Worm (Caenorhabditis elegans) whole organism, L4 larva: ENCODE results near the gene C49F8.14.

Experiments used
- D1046.2 ChIP-seq: fragments of 200-800 bp; sonication (Bioruptor generic); IDR thresholded peaks from 2 replicates; pipeline ENCODE4 v1.3.6; 2022; ENCODE audit warnings: missing genetic modification characterization, missing compliant biosample characterization
- F10B5.3 ChIP-seq: sonication (generic microtip); optimal IDR thresholded peaks from 2 replicates; lab custom pipeline; 2016; ENCODE audit warnings: mild to moderate bottlenecking, missing genetic modification characterization, missing compliant biosample characterization
- F37D6.2 ChIP-seq: sonication (generic microtip); optimal IDR thresholded peaks from 2 replicates; lab custom pipeline; 2016; ENCODE audit warnings: mild to moderate bottlenecking, missing genetic modification characterization, missing compliant biosample characterization
- Y105C5A.15 ChIP-seq: fragments of 200-800 bp; sonication (Bioruptor generic); IDR thresholded peaks from 2 replicates; pipeline ENCODE4 v1.3.6; 2022; ENCODE audit warnings: missing genetic modification characterization, missing compliant biosample characterization
- Y48G9A.11 ChIP-seq: fragments of 200-800 bp; sonication (Bioruptor generic); IDR thresholded peaks from 2 replicates; pipeline ENCODE4 v1.3.6; 2022; ENCODE audit warnings: missing genetic modification reagents, missing genetic modification characterization, missing compliant biosample characterization
- Y5F2A.4 ChIP-seq: fragments of 200-800 bp; sonication (Bioruptor generic); optimal IDR thresholded peaks from 2 replicates; lab custom pipeline; 2018; ENCODE audit warnings: mild to moderate bottlenecking, missing genetic modification characterization, missing compliant biosample characterization
- ZK337.2 ChIP-seq: fragments of 200-800 bp; sonication (Bioruptor generic); IDR thresholded peaks from 2 replicates; pipeline ENCODE4 v1.3.6; 2022; ENCODE audit warnings: missing genetic modification reagents, missing genetic modification characterization, missing compliant biosample characterization
- attf-4 ChIP-seq: sonication (generic microtip); optimal IDR thresholded peaks from 3 replicates; lab custom pipeline; 2017; ENCODE audit warnings: missing biosample characterization, missing genetic modification characterization
- ceh-32 ChIP-seq: sonication (generic microtip); optimal IDR thresholded peaks from 2 replicates; lab custom pipeline; 2016; ENCODE audit warnings: mild to moderate bottlenecking, missing genetic modification characterization, missing compliant biosample characterization; ENCODE audit not compliant: poor library complexity
- cey-2 ChIP-seq: sonication (generic microtip); optimal IDR thresholded peaks from 3 replicates; lab custom pipeline; 2017; ENCODE audit warnings: missing genetic modification characterization, mild to moderate bottlenecking, missing compliant biosample characterization, antibody characterized with exemption, borderline replicate concordance; ENCODE audit not compliant: insufficient read depth
- daf-12 ChIP-seq: fragments of 150-350 bp; optimal IDR thresholded peaks from 2 replicates; lab custom pipeline; 2014; ENCODE audit warnings: missing biosample characterization, missing genetic modification reagents, missing genetic modification characterization
- daf-16 ChIP-seq, 3 experiments: sonication (generic microtip); optimal IDR thresholded peaks; 2 replicates each; lab custom pipeline; 2016 to 2017; ENCODE audit warnings: missing genetic modification characterization in 3 of 3, missing genetic modification reagents in 3 of 3, mild to moderate bottlenecking in 2 of 3, missing compliant biosample characterization in 2 of 3, missing biosample characterization in 1 of 3, moderate library complexity in 1 of 3
- daf-19 ChIP-seq: fragments of 200-800 bp; sonication (Bioruptor generic); conservative IDR thresholded peaks from 2 replicates; pipeline ENCODE4 v1.3.6; 2022; ENCODE audit warnings: missing genetic modification characterization, missing compliant biosample characterization
- dmd-6 ChIP-seq: fragments of 200-800 bp; sonication (Bioruptor generic); IDR thresholded peaks from 2 replicates; pipeline ENCODE4 v1.3.6; 2022; ENCODE audit warnings: missing genetic modification reagents, missing genetic modification characterization, missing compliant biosample characterization
- duxl-1 ChIP-seq: sonication (generic microtip); optimal IDR thresholded peaks from 2 replicates; lab custom pipeline; 2016; ENCODE audit warnings: mild to moderate bottlenecking, missing genetic modification characterization, moderate library complexity, missing compliant biosample characterization; ENCODE audit not compliant: poor library complexity
- dve-1 ChIP-seq: sonication (generic microtip); optimal IDR thresholded peaks from 2 replicates; lab custom pipeline; 2017; ENCODE audit warnings: antibody characterized with exemption, mild to moderate bottlenecking, missing genetic modification characterization, missing compliant biosample characterization; ENCODE audit not compliant: insufficient read depth
- egl-27 ChIP-seq: sonication (generic microtip); optimal IDR thresholded peaks from 3 replicates; lab custom pipeline; 2017; ENCODE audit warnings: missing biosample characterization, missing genetic modification reagents, missing genetic modification characterization
- fos-1 ChIP-seq: fragments of 150-350 bp; optimal IDR thresholded peaks from 2 replicates; lab custom pipeline; 2014; ENCODE audit warnings: missing biosample characterization, missing genetic modification characterization
- hif-1 ChIP-seq, 2 experiments: sonication (generic microtip); optimal IDR thresholded peaks; 2 replicates each; lab custom pipeline; 2016 to 2017; ENCODE audit warnings: missing compliant biosample characterization in 2 of 2, missing genetic modification characterization in 2 of 2, missing genetic modification reagents in 2 of 2, missing genotype in 2 of 2, mild to moderate bottlenecking in 1 of 2
- hlh-11 ChIP-seq: fragments of 200-800 bp; sonication (Bioruptor generic); optimal IDR thresholded peaks from 2 replicates; lab custom pipeline; 2018; ENCODE audit warnings: mild to moderate bottlenecking, missing genetic modification characterization, missing compliant biosample characterization
- hlh-30 ChIP-seq: sonication (generic microtip); optimal IDR thresholded peaks from 2 replicates; lab custom pipeline; 2017; ENCODE audit warnings: antibody characterized with exemption, mild to moderate bottlenecking, missing genetic modification characterization, missing compliant biosample characterization; ENCODE audit not compliant: insufficient read depth
- hmg-1.1 ChIP-seq: fragments of 200-800 bp; sonication (Bioruptor generic); IDR thresholded peaks from 2 replicates; pipeline ENCODE4 v1.3.6; 2022; ENCODE audit warnings: missing genetic modification reagents, missing genetic modification characterization, missing compliant biosample characterization
- lin-13 ChIP-seq: fragments of 150-350 bp; optimal IDR thresholded peaks from 2 replicates; lab custom pipeline; 2014; ENCODE audit warnings: missing biosample characterization, missing genetic modification reagents, missing genetic modification characterization
- lin-15B ChIP-seq: fragments of 150-350 bp; sonication (generic microtip); optimal IDR thresholded peaks from 3 replicates; lab custom pipeline; 2014; ENCODE audit warnings: missing biosample characterization, missing genetic modification characterization
- lsy-2 ChIP-seq, 2 experiments: fragments of 150-350 bp in 1 of 2; sonication (generic microtip) in 1 of 2; optimal IDR thresholded peaks; 2 replicates each; lab custom pipeline; 2014 to 2017; ENCODE audit warnings: missing biosample characterization in 2 of 2, missing genetic modification characterization in 2 of 2
- madf-5 ChIP-seq, 2 experiments: fragments of 200-800 bp; sonication (Bioruptor generic); IDR thresholded peaks; 2 replicates each; pipeline ENCODE4 v1.3.6; 2022; ENCODE audit warnings: missing compliant biosample characterization in 2 of 2, missing genetic modification characterization in 2 of 2
- mdl-1 ChIP-seq, 2 experiments: fragments of 150-350 bp in 1 of 2; sonication (generic microtip) in 1 of 2; optimal IDR thresholded peaks; 2 replicates each; lab custom pipeline; 2014 to 2017; ENCODE audit warnings: missing biosample characterization in 2 of 2, missing genetic modification characterization in 2 of 2
- nhr-10 ChIP-seq: fragments of 150-350 bp; optimal IDR thresholded peaks from 2 replicates; lab custom pipeline; 2014; ENCODE audit warnings: missing biosample characterization, missing genetic modification characterization
- nhr-111 ChIP-seq: fragments of 200-800 bp; sonication (Bioruptor generic); optimal IDR thresholded peaks from 2 replicates; lab custom pipeline; 2018; ENCODE audit warnings: mild to moderate bottlenecking, missing genetic modification characterization, missing compliant biosample characterization
- nhr-41 ChIP-seq: fragments of 200-800 bp; sonication (Bioruptor generic); IDR thresholded peaks from 2 replicates; pipeline ENCODE4 v1.3.6; 2022; ENCODE audit warnings: missing genetic modification reagents, missing genetic modification characterization, missing compliant biosample characterization
- nhr-42 ChIP-seq: fragments of 200-800 bp; sonication (Bioruptor generic); IDR thresholded peaks from 2 replicates; pipeline ENCODE4 v1.3.6; 2022; ENCODE audit warnings: missing genetic modification characterization, missing compliant biosample characterization
- nhr-6 ChIP-seq: fragments of 150-350 bp; optimal IDR thresholded peaks from 2 replicates; lab custom pipeline; 2014; ENCODE audit warnings: missing biosample characterization, missing genetic modification characterization
- nhr-77 ChIP-seq: fragments of 150-350 bp; optimal IDR thresholded peaks from 2 replicates; lab custom pipeline; 2014; ENCODE audit warnings: missing biosample characterization, missing genetic modification characterization
- pha-4 ChIP-seq, 2 experiments: fragments of 150-350 bp in 1 of 2; fragments of 200-800 bp in 1 of 2; sonication (Bioruptor generic) in 1 of 2; IDR thresholded peaks in 1 of 2; optimal IDR thresholded peaks in 1 of 2; 2 replicates each; pipeline versions ENCODE4 v1.3.6 to Lab custom; 2014 to 2022; ENCODE audit warnings: missing genetic modification characterization in 2 of 2, missing genetic modification reagents in 2 of 2, missing biosample characterization in 1 of 2, missing compliant biosample characterization in 1 of 2
- php-3 ChIP-seq: fragments of 200-800 bp; sonication (Bioruptor generic); IDR thresholded peaks from 2 replicates; pipeline ENCODE4 v1.3.6; 2022; ENCODE audit warnings: missing genetic modification reagents, missing genetic modification characterization, missing compliant biosample characterization
- pqm-1 ChIP-seq: sonication (generic microtip); optimal IDR thresholded peaks from 2 replicates; lab custom pipeline; 2017; ENCODE audit warnings: missing biosample characterization, missing genetic modification characterization
- rbr-2 ChIP-seq: sonication (generic microtip); optimal IDR thresholded peaks from 2 replicates; lab custom pipeline; 2016; ENCODE audit warnings: missing genotype, missing genetic modification characterization, missing compliant biosample characterization
- saeg-2 ChIP-seq: fragments of 200-800 bp; sonication (Bioruptor generic); IDR thresholded peaks from 2 replicates; pipeline ENCODE4 v1.3.6; 2022; ENCODE audit warnings: missing genetic modification reagents, missing genetic modification characterization, missing compliant biosample characterization
- skn-1 ChIP-seq: fragments of 150-350 bp; optimal IDR thresholded peaks from 2 replicates; lab custom pipeline; 2014; ENCODE audit warnings: missing biosample characterization, missing genetic modification characterization
- unc-39 ChIP-seq: sonication (generic microtip); optimal IDR thresholded peaks from 2 replicates; lab custom pipeline; 2017; ENCODE audit warnings: missing biosample characterization, missing genetic modification characterization
- unc-62 ChIP-seq, 3 experiments: fragments of 150-350 bp in 1 of 3; sonication (generic microtip); optimal IDR thresholded peaks in 2 of 3; peaks in 1 of 3; 1 replicate in 1 of 3; 2 replicates in 2 of 3; lab custom pipeline; 2014 to 2017; ENCODE audit warnings: missing biosample characterization in 3 of 3, missing genetic modification characterization in 3 of 3, missing genetic modification reagents in 3 of 3, missing genotype in 1 of 3
- vab-7 ChIP-seq: fragments of 200-800 bp; sonication (Bioruptor generic); IDR thresholded peaks from 2 replicates; pipeline ENCODE4 v1.3.6; 2022; ENCODE audit warnings: missing genetic modification reagents, missing genetic modification characterization, missing compliant biosample characterization
- zfp-2 ChIP-seq: sonication (generic microtip); optimal IDR thresholded peaks from 2 replicates; lab custom pipeline; 2016; ENCODE audit warnings: mild to moderate bottlenecking, missing genetic modification characterization, missing compliant biosample characterization
- zfp-3 ChIP-seq: fragments of 200-800 bp; sonication (Bioruptor generic); conservative IDR thresholded peaks from 2 replicates; pipeline ENCODE4 v1.3.6; 2022; ENCODE audit warnings: missing genetic modification reagents, missing genetic modification characterization, missing compliant biosample characterization
- zip-11 ChIP-seq: fragments of 200-800 bp; sonication (Bioruptor generic); IDR thresholded peaks from 2 replicates; pipeline ENCODE4 v1.3.6; 2022; ENCODE audit warnings: missing genetic modification characterization, missing compliant biosample characterization
- zip-2 ChIP-seq: fragments of 150-350 bp; optimal IDR thresholded peaks from 2 replicates; lab custom pipeline; 2014; ENCODE audit warnings: missing biosample characterization, missing genetic modification characterization
- ztf-11 ChIP-seq: fragments of 150-350 bp; optimal IDR thresholded peaks from 2 replicates; lab custom pipeline; 2014; ENCODE audit warnings: missing biosample characterization, missing genetic modification characterization

C49F8.14 gene

DNA sequence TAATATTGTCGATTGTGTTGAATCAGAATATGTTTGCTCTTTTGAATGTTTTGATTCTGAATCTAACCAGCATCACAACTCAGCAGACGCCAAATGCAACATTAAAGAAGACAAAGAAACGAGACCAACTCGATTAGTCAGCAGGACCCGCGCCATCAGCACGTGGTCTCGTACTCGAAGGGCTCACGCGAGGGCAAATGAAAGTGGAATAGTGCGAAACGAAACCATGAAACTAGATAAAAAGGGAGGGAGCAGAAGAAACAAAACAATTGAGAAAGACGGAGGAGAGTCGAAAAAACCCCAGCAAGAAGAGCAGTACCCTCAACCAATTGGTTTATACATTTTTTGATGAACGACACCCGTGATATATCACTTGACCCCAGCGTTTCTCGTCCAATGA is 39.7 kb downstream of the C49F8.14 start:
- TF ChIP-seq fos-1 (tag; lab: Kevin White, UChicago) = no peak
- TF ChIP-seq mdl-1 (tag; optimal IDR thresholded peaks at IDR 0.05; lab: Kevin White, UChicago) = peak in 1 of 2 experiments; percentile 41
- peak; percentile 65 for TF ChIP-seq hlh-30
- peak; percentile 9 for TF ChIP-seq hlh-11

ce11 chrX:13333835-13334234 is 42.9 kb downstream of the C49F8.14 start, which contains the start of gene F46G10.4:
F46G10.4 (plus strand) TSS chrX:13334046.
- TF ChIP-seq mdl-1 (tag; optimal IDR thresholded peaks at IDR 0.05; lab: Kevin White, UChicago) = peak in 1 of 2 experiments; percentile 41
- TF ChIP-seq nhr-77 (tag; lab: Kevin White, UChicago) = peak; percentile 61
- TF ChIP-seq hlh-30 = peak; percentile 3
- no peak for TF ChIP-seq madf-5 (GFP tag; IDR thresholded peaks at IDR 0.05; lab: Robert Waterston, UW)
- no peak for TF ChIP-seq daf-12
- no peak for TF ChIP-seq nhr-41 (GFP tag; lab: Robert Waterston, UW)
- TF ChIP-seq dve-1 = peak; percentile 50
- TF ChIP-seq duxl-1 (tag; lab: Kevin White, UChicago) = no peak
- TF ChIP-seq F37D6.2 (tag; lab: Kevin White, UChicago) = no peak
- no peak for TF ChIP-seq daf-16 (GFP tag; optimal IDR thresholded peaks at IDR 0.05; lab: Kevin White, UChicago)
- TF ChIP-seq daf-16 (tag; optimal IDR thresholded peaks at IDR 0.05; lab: Kevin White, UChicago) = peak; percentile 81
- TF ChIP-seq nhr-6 (tag; lab: Kevin White, UChicago) = no peak
- no peak for TF ChIP-seq skn-1 (tag; lab: Kevin White, UChicago)
- TF ChIP-seq ztf-11 = no peak
- no peak for TF ChIP-seq ZK337.2 (GFP tag; lab: Robert Waterston, UW)
- TF ChIP-seq Y48G9A.11 (GFP tag; lab: Robert Waterston, UW) = no peak
- TF ChIP-seq dmd-6 = peak; percentile 79
- no peak for TF ChIP-seq egl-27
- no peak for TF ChIP-seq zip-2
- TF ChIP-seq cey-2 (tag; lab: Kevin White, UChicago) = no peak
- TF ChIP-seq F10B5.3 (tag; lab: Kevin White, UChicago) = no peak
- TF ChIP-seq vab-7 (GFP tag; lab: Robert Waterston, UW) = no peak
- no peak for TF ChIP-seq lin-13 (GFP tag; lab: Kevin White, UChicago)
- TF ChIP-seq pha-4 (GFP tag; IDR thresholded peaks at IDR 0.05; lab: Robert Waterston, UW) = no peak
- no peak for TF ChIP-seq pha-4 (tag; optimal IDR thresholded peaks at IDR 0.05; lab: Kevin White, UChicago)
- TF ChIP-seq lin-15B (tag; lab: Kevin White, UChicago) = no peak
- TF ChIP-seq unc-62 (GFP tag; optimal IDR thresholded peaks at IDR 0.05 in 1 of 2; lab: Kevin White, UChicago) = no peak
- TF ChIP-seq unc-62 (tag; optimal IDR thresholded peaks at IDR 0.05; lab: Kevin White, UChicago) = no peak
- TF ChIP-seq zip-11 = no peak
- no peak for TF ChIP-seq zfp-3 (GFP tag; lab: Robert Waterston, UW)
- TF ChIP-seq hif-1 (tag; optimal IDR thresholded peaks at IDR 0.05; lab: Kevin White, UChicago) = no peak
- TF ChIP-seq daf-19 = no peak
- no peak for TF ChIP-seq unc-39 (tag; lab: Kevin White, UChicago)
- TF ChIP-seq nhr-10 = no peak
- TF ChIP-seq Y105C5A.15 (GFP tag; lab: Robert Waterston, UW) = no peak
- no peak for TF ChIP-seq Y5F2A.4 (GFP tag; lab: Kevin White, UChicago)
- TF ChIP-seq ceh-32 (tag; lab: Kevin White, UChicago) = no peak
- no peak for TF ChIP-seq saeg-2 (GFP tag; lab: Robert Waterston, UW)
- TF ChIP-seq hmg-1.1 (GFP tag; lab: Robert Waterston, UW) = no peak
- 0 out of 2 replicates have a peak, but pooled peaks have one; percentile 23 for TF ChIP-seq php-3
- TF ChIP-seq D1046.2 (GFP tag; lab: Robert Waterston, UW) = no peak
- TF ChIP-seq attf-4 (tag; lab: Kevin White, UChicago) = no peak
- TF ChIP-seq zfp-2 (tag; lab: Kevin White, UChicago) = no peak
- TF ChIP-seq nhr-111 (GFP tag; lab: Kevin White, UChicago) = no peak
- no peak for TF ChIP-seq rbr-2 (tag; lab: Kevin White, UChicago)
- no peak for TF ChIP-seq nhr-42 (GFP tag; lab: Robert Waterston, UW)
- TF ChIP-seq lsy-2 (tag; optimal IDR thresholded peaks at IDR 0.05; lab: Kevin White, UChicago) = no peak
- TF ChIP-seq pqm-1 (tag; lab: Kevin White, UChicago) = peak; percentile 90
